Worm (Caenorhabditis elegans) whole organism, young adult: ENCODE measurements around the gene Y39A1A.31.

Source experiments
- F33H1.4 ChIP-seq: fragments of 200-800 bp; sonication (Bioruptor generic); IDR thresholded peaks from 2 replicates; pipeline ENCODE4 v1.3.6; 2022; ENCODE audit warnings: missing genetic modification reagents, missing genetic modification characterization, missing compliant biosample characterization
- F37B4.10 ChIP-seq: fragments of 200-800 bp; sonication (Bioruptor generic); IDR thresholded peaks from 2 replicates; pipeline ENCODE4 v1.3.6; 2022; ENCODE audit warnings: missing genetic modification characterization, missing compliant biosample characterization
- F52B5.7 ChIP-seq: sonication (generic microtip); optimal IDR thresholded peaks from 2 replicates; lab custom pipeline; 2016; ENCODE audit warnings: mild to moderate bottlenecking, missing genetic modification characterization, missing compliant biosample characterization
- F55B11.4 ChIP-seq: sonication (generic microtip); optimal IDR thresholded peaks from 2 replicates; lab custom pipeline; 2016; ENCODE audit warnings: missing compliant biosample characterization, missing genetic modification characterization, borderline replicate concordance; ENCODE audit not compliant: insufficient read depth
- Y53G8AR.9 ChIP-seq: fragments of 200-800 bp; sonication (Bioruptor generic); conservative IDR thresholded peaks from 2 replicates; pipeline ENCODE4 v1.3.6; 2022; ENCODE audit warnings: missing genetic modification reagents, missing genetic modification characterization, missing compliant biosample characterization
- aptf-2 ChIP-seq: fragments of 200-800 bp; sonication (Bioruptor generic); conservative IDR thresholded peaks from 2 replicates; pipeline ENCODE4 v1.3.6; 2022; ENCODE audit warnings: missing genetic modification reagents, missing genetic modification characterization, missing compliant biosample characterization
- bed-1 ChIP-seq: fragments of 200-800 bp; sonication (Bioruptor generic); IDR thresholded peaks from 2 replicates; pipeline ENCODE4 v1.3.6; 2022; ENCODE audit warnings: missing genetic modification reagents, missing genetic modification characterization, missing compliant biosample characterization
- cebp-1 ChIP-seq, 2 experiments: fragments of 200-800 bp in 1 of 2; sonication (Bioruptor generic) in 1 of 2; sonication (generic microtip) in 1 of 2; IDR thresholded peaks in 1 of 2; optimal IDR thresholded peaks in 1 of 2; 2 replicates each; pipeline versions ENCODE4 v1.3.6 to Lab custom; 2017 to 2022; ENCODE audit warnings: missing compliant biosample characterization in 2 of 2, missing genetic modification characterization in 2 of 2, mild to moderate bottlenecking in 1 of 2, missing genetic modification reagents in 1 of 2, moderate library complexity in 1 of 2
- ceh-40 ChIP-seq: fragments of 200-800 bp; sonication (Bioruptor generic); IDR thresholded peaks from 2 replicates; pipeline ENCODE4 v1.3.6; 2022; ENCODE audit warnings: missing genetic modification characterization, missing compliant biosample characterization
- chd-7 ChIP-seq: sonication (generic microtip); optimal IDR thresholded peaks from 2 replicates; lab custom pipeline; 2016; ENCODE audit warnings: mild to moderate bottlenecking, missing genetic modification characterization, moderate library complexity, missing compliant biosample characterization
- dpff-1 ChIP-seq: sonication (generic microtip); optimal IDR thresholded peaks from 2 replicates; lab custom pipeline; 2017; ENCODE audit warnings: mild to moderate bottlenecking, missing genetic modification characterization, missing compliant biosample characterization
- dpl-1 ChIP-seq: fragments of 150-350 bp; optimal IDR thresholded peaks from 2 replicates; lab custom pipeline; 2014; ENCODE audit warnings: missing biosample characterization, missing genetic modification reagents, missing genetic modification characterization
- efl-1 ChIP-seq: fragments of 150-350 bp; optimal IDR thresholded peaks from 2 replicates; lab custom pipeline; 2014; ENCODE audit warnings: missing biosample characterization, missing genetic modification reagents, missing genetic modification characterization
- egrh-3 ChIP-seq: fragments of 200-800 bp; sonication (Bioruptor generic); IDR thresholded peaks from 2 replicates; pipeline ENCODE4 v1.3.6; 2022; ENCODE audit warnings: missing genetic modification reagents, missing genetic modification characterization, missing compliant biosample characterization
- gei-17 ChIP-seq: fragments of 200-800 bp; sonication (Bioruptor generic); optimal IDR thresholded peaks from 2 replicates; lab custom pipeline; 2018; ENCODE audit warnings: mild to moderate bottlenecking, missing genetic modification characterization, missing compliant biosample characterization
- hlh-26 ChIP-seq: fragments of 200-800 bp; sonication (Bioruptor generic); conservative IDR thresholded peaks from 2 replicates; pipeline ENCODE4 v1.3.6; 2022; ENCODE audit warnings: missing genetic modification reagents, missing genetic modification characterization, missing compliant biosample characterization
- hmg-1.2 ChIP-seq: fragments of 200-800 bp; sonication (Bioruptor generic); IDR thresholded peaks from 2 replicates; pipeline ENCODE4 v1.3.6; 2022; ENCODE audit warnings: missing genetic modification reagents, missing genetic modification characterization, missing compliant biosample characterization
- hrde-1 ChIP-seq: sonication (generic microtip); optimal IDR thresholded peaks from 2 replicates; lab custom pipeline; 2016; ENCODE audit warnings: missing genetic modification characterization, mild to moderate bottlenecking, missing compliant biosample characterization, moderate library complexity, missing genotype, missing genetic modification reagents, borderline replicate concordance
- hsf-1 ChIP-seq: fragments of 200-800 bp; sonication (Bioruptor generic); IDR thresholded peaks from 2 replicates; pipeline ENCODE4 v1.3.6; 2022; ENCODE audit warnings: missing genetic modification reagents, missing genetic modification characterization, missing compliant biosample characterization
- lin-26 ChIP-seq: fragments of 200-800 bp; sonication (Bioruptor generic); IDR thresholded peaks from 2 replicates; pipeline ENCODE4 v1.3.6; 2022; ENCODE audit warnings: missing genetic modification reagents, missing genetic modification characterization, missing compliant biosample characterization
- lin-35 ChIP-seq, 3 experiments: fragments of 150-350 bp in 2 of 3; sonication (generic microtip) in 1 of 3; optimal IDR thresholded peaks; 2 replicates each; lab custom pipeline; 2014 to 2018; ENCODE audit warnings: missing biosample characterization in 3 of 3, missing genetic modification characterization in 3 of 3, missing genetic modification reagents in 3 of 3
- lin-40 ChIP-seq: sonication (generic microtip); optimal IDR thresholded peaks from 2 replicates; lab custom pipeline; 2016; ENCODE audit warnings: missing genetic modification characterization, mild to moderate bottlenecking, missing compliant biosample characterization, missing genotype, missing genetic modification reagents
- lin-54 ChIP-seq: fragments of 200-800 bp; sonication (Bioruptor generic); optimal IDR thresholded peaks from 2 replicates; lab custom pipeline; 2018; ENCODE audit warnings: mild to moderate bottlenecking, missing genetic modification characterization, missing compliant biosample characterization
- lir-1 ChIP-seq: fragments of 200-800 bp; sonication (Bioruptor generic); conservative IDR thresholded peaks from 2 replicates; pipeline ENCODE4 v1.3.6; 2022; ENCODE audit warnings: missing genetic modification reagents, missing genetic modification characterization, missing compliant biosample characterization
- lsl-1 ChIP-seq: fragments of 200-800 bp; sonication (Bioruptor generic); optimal IDR thresholded peaks from 2 replicates; lab custom pipeline; 2018; ENCODE audit warnings: mild to moderate bottlenecking, missing genetic modification characterization, moderate library complexity, missing compliant biosample characterization
- madf-8 ChIP-seq: fragments of 200-800 bp; sonication (Bioruptor generic); conservative IDR thresholded peaks from 2 replicates; pipeline ENCODE4 v1.3.6; 2022; ENCODE audit warnings: missing genetic modification reagents, missing genetic modification characterization, missing compliant biosample characterization
- mcd-1 ChIP-seq: fragments of 200-800 bp; sonication (Bioruptor generic); IDR thresholded peaks from 2 replicates; pipeline ENCODE4 v1.3.6; 2022; ENCODE audit warnings: missing genetic modification reagents, missing genetic modification characterization, missing compliant biosample characterization
- pbrm-1 ChIP-seq: fragments of 200-800 bp; sonication (Bioruptor generic); IDR thresholded peaks from 2 replicates; pipeline ENCODE4 v1.3.6; 2022; ENCODE audit warnings: missing genetic modification reagents, missing genetic modification characterization, missing compliant biosample characterization
- repo-1 ChIP-seq: sonication (generic microtip); optimal IDR thresholded peaks from 2 replicates; lab custom pipeline; 2017; ENCODE audit warnings: mild to moderate bottlenecking, missing genetic modification characterization, missing compliant biosample characterization
- snpc-1.1 ChIP-seq: sonication (generic microtip); optimal IDR thresholded peaks from 2 replicates; lab custom pipeline; 2017; ENCODE audit warnings: missing genetic modification characterization, mild to moderate bottlenecking, missing compliant biosample characterization, antibody characterized with exemption, moderate library complexity, missing genotype, missing genetic modification reagents; ENCODE audit not compliant: insufficient read depth
- snpc-1.3 ChIP-seq: sonication (generic microtip); optimal IDR thresholded peaks from 2 replicates; lab custom pipeline; 2017; ENCODE audit warnings: missing genetic modification characterization, mild to moderate bottlenecking, missing compliant biosample characterization, antibody characterized with exemption, moderate library complexity, missing genotype, missing genetic modification reagents; ENCODE audit not compliant: insufficient read depth
- xnd-1 ChIP-seq: sonication (generic microtip); optimal IDR thresholded peaks from 2 replicates; lab custom pipeline; 2016; ENCODE audit warnings: missing genotype, missing genetic modification reagents, missing genetic modification characterization, missing compliant biosample characterization
- ztf-25 ChIP-seq: fragments of 200-800 bp; sonication (Bioruptor generic); IDR thresholded peaks from 2 replicates; pipeline ENCODE4 v1.3.6; 2022; ENCODE audit warnings: missing genetic modification reagents, missing genetic modification characterization, missing compliant biosample characterization

The Y39A1A.31 gene

DNA sequence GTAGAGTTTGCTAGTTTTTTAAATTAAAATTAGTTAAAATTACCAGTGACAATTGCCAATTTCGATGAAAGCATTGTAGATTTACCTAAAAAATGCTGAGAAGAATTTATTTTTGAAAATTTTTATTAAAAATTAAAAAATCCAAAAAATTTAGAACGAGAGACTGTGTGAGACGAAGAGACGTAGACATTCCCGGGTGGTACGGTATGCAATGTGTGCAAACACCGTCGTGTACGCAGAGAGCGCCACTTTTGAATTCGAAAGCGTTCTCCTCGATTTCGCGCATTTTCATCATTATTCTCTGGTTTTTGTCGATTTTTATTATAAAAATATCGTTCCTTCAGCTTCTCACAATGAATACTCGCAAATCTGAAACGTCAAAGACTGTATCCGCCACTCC, 46.2 kb downstream of the Y39A1A.31 start, which contains the start of the genes dhs-11 and orc-1 (continued):
- TF ChIP-seq Y53G8AR.9 (no peak), F52B5.7 (tag; lab: Kevin White, UChicago) (no peak), bed-1 (GFP tag; lab: Robert Waterston, UW) (no peak), egrh-3 (GFP tag; lab: Robert Waterston, UW) (no peak), chd-7 (tag; lab: Kevin White, UChicago) (no peak), snpc-1.1 (tag; lab: Kevin White, UChicago) (peak; percentile 3), aptf-2 (GFP tag; lab: Robert Waterston, UW) (0 out of 2 replicates have a peak, but pooled peaks have one; percentile 44), hlh-26 (GFP tag; lab: Robert Waterston, UW) (no peak), lin-54 (peak; percentile 84), pbrm-1 (no peak), dpff-1 (tag; lab: Kevin White, UChicago) (no peak), lin-40 (tag; lab: Kevin White, UChicago) (no peak), snpc-1.3 (tag; lab: Kevin White, UChicago) (peak; percentile 57), lin-35 (GFP tag; optimal IDR thresholded peaks at IDR 0.05; lab: Kevin White, UChicago) (peak in 2 of 3 experiments; percentile 20 to 48), hsf-1 (GFP tag; lab: Robert Waterston, UW) (no peak), dpl-1 (peak; percentile 74), xnd-1 (tag; lab: Kevin White, UChicago) (peak; percentile 17), hrde-1 (tag; lab: Kevin White, UChicago) (no peak), lir-1 (GFP tag; lab: Robert Waterston, UW) (no peak), lin-26 (GFP tag; lab: Robert Waterston, UW) (no peak), mcd-1 (GFP tag; lab: Robert Waterston, UW) (0 out of 2 replicates have a peak, but pooled peaks have one; percentile 41), efl-1 (GFP tag; lab: Kevin White, UChicago) (peak; percentile 89), ztf-25 (GFP tag; lab: Robert Waterston, UW) (no peak), F37B4.10 (no peak), repo-1 (tag; lab: Kevin White, UChicago) (no peak), F33H1.4 (GFP tag; lab: Robert Waterston, UW) (peak; percentile 66), ceh-40 (GFP tag; lab: Robert Waterston, UW) (no peak), madf-8 (GFP tag; lab: Robert Waterston, UW) (peak; percentile 58; the same call in 1 of the 2 replicates)

DNA sequence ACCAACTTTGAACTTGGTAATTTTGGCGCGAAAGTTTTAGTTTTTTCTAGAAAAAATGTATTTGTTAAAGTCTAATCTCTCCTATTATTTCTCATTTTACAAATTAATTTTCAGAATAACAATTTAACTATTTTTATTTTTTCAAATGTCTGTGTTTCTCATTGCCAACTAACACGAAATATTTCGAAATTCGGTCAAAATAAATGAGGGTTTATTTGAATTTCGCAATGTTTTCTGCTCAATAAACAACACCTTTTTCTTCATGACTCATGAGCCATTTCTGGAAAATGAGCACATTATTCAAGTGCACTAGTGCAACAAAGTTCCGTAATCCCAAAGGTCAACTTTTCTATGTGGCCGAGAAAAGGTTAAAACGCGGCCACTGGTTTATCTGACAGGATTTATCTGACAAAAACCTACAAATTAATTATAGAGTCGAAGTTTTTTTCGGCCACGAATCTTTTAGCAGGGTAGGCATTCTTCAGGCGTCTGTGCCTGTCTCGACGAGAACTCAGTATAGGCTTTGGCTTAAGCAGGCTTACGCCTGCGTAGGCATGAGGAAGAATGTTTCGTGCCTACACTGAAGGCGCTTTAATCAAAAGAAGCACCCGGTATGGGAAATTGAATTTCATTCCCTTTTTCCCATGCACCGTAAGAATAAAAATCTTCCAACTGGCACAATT, 50.5 kb downstream of the Y39A1A.31 start, which contains the start of gene Y39A1A.27:
TSS of gene Y39A1A.27 (plus strand) at position 633 of the 683 bp plus-strand sequence.
- TF ChIP-seq lsl-1 (GFP tag; lab: Kevin White, UChicago): no peak
- no peak for TF ChIP-seq cebp-1 (GFP tag; IDR thresholded peaks at IDR 0.05; lab: Robert Waterston, UW)
- peak; percentile 87 for TF ChIP-seq cebp-1 (tag; optimal IDR thresholded peaks at IDR 0.05; lab: Kevin White, UChicago)
- TF ChIP-seq gei-17: no peak

DNA sequence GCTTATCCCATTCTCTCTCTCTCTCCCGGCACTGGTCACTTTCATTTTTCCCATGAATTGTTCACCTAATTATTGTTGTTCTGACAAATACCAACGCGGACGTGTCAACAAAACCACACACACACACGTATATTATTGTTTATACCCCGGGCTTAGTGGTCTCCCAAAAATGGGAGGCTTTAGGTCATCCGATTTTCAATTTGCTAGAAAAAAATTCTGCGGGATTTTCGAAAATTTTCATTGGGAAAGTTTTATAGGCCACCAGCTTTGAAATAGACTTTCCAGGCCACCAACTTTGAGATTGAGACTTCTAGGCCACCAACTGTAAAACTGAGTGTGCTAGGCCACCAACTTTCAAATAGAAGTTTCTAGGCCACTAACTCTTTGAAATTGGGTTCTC, 51.0 kb downstream of the Y39A1A.31 start:
- TF ChIP-seq F55B11.4 (no peak), hmg-1.2 (GFP tag; lab: Robert Waterston, UW) (0 out of 2 replicates have a peak, but pooled peaks have one; percentile 24)
